Worm (Caenorhabditis elegans) whole organism, L3 larva: ENCODE data around the gene W02G9.4.

Experiments used
- R02D3.7 ChIP-seq: fragments of 150-350 bp; optimal IDR thresholded peaks from 2 replicates; lab custom pipeline; 2014; ENCODE audit warnings: missing biosample characterization, missing genetic modification characterization
- ama-1 ChIP-seq: fragments of 150-350 bp; optimal IDR thresholded peaks from 2 replicates; lab custom pipeline; 2018
- ceh-16 ChIP-seq: sonication (generic microtip); optimal IDR thresholded peaks from 2 replicates; lab custom pipeline; 2017; ENCODE audit warnings: missing biosample characterization, missing genetic modification characterization
- ceh-28 ChIP-seq: fragments of 150-350 bp; optimal IDR thresholded peaks from 2 replicates; lab custom pipeline; 2014; ENCODE audit warnings: missing biosample characterization, missing genetic modification reagents, missing genetic modification characterization
- ceh-82 ChIP-seq: fragments of 150-350 bp; optimal IDR thresholded peaks from 2 replicates; lab custom pipeline; 2014; ENCODE audit warnings: missing biosample characterization, missing genetic modification characterization
- ceh-9 ChIP-seq: sonication (generic microtip); optimal IDR thresholded peaks from 2 replicates; lab custom pipeline; 2018; ENCODE audit warnings: missing biosample characterization, missing genetic modification characterization
- daf-12 ChIP-seq: fragments of 150-350 bp; optimal IDR thresholded peaks from 2 replicates; lab custom pipeline; 2014; ENCODE audit warnings: missing biosample characterization, missing genetic modification reagents, missing genetic modification characterization
- egl-27 ChIP-seq: sonication (generic microtip); optimal IDR thresholded peaks from 4 replicates; lab custom pipeline; 2017; ENCODE audit warnings: missing biosample characterization, missing genetic modification reagents, missing genetic modification characterization
- elt-2 ChIP-seq: sonication (generic microtip); optimal IDR thresholded peaks from 2 replicates; lab custom pipeline; 2016; ENCODE audit warnings: missing genetic modification reagents, mild to moderate bottlenecking, missing genetic modification characterization, missing compliant biosample characterization
- eor-1 ChIP-seq, 2 experiments: fragments of 150-350 bp; optimal IDR thresholded peaks; 2 replicates each; lab custom pipeline; 2014 to 2018; ENCODE audit warnings: missing biosample characterization in 2 of 2, missing genetic modification characterization in 2 of 2
- fkh-10 ChIP-seq: sonication (generic microtip); optimal IDR thresholded peaks from 2 replicates; lab custom pipeline; 2017; ENCODE audit warnings: missing biosample characterization, missing genetic modification reagents, missing genetic modification characterization
- fkh-2 ChIP-seq: fragments of 150-350 bp; optimal IDR thresholded peaks from 2 replicates; lab custom pipeline; 2014; ENCODE audit warnings: missing biosample characterization, missing genetic modification reagents, missing genetic modification characterization
- hmg-11 ChIP-seq: sonication (generic microtip); optimal IDR thresholded peaks from 2 replicates; lab custom pipeline; 2016; ENCODE audit warnings: missing genetic modification characterization, missing compliant biosample characterization
- jun-1 ChIP-seq: fragments of 150-350 bp; optimal IDR thresholded peaks from 2 replicates; lab custom pipeline; 2014; ENCODE audit warnings: missing biosample characterization, missing genetic modification reagents, missing genetic modification characterization
- lin-39 ChIP-seq: fragments of 150-350 bp; optimal IDR thresholded peaks from 2 replicates; lab custom pipeline; 2018; ENCODE audit warnings: missing biosample characterization, missing genetic modification reagents, missing genetic modification characterization
- lsy-12 ChIP-seq: sonication (generic microtip); optimal IDR thresholded peaks from 2 replicates; lab custom pipeline; 2016; ENCODE audit warnings: mild to moderate bottlenecking, missing genetic modification characterization, missing compliant biosample characterization
- mdl-1 ChIP-seq: fragments of 150-350 bp; optimal IDR thresholded peaks from 2 replicates; lab custom pipeline; 2014; ENCODE audit warnings: missing biosample characterization, missing genetic modification characterization
- nfya-1 ChIP-seq: sonication (generic microtip); optimal IDR thresholded peaks from 2 replicates; lab custom pipeline; 2017; ENCODE audit warnings: missing genetic modification characterization, mild to moderate bottlenecking, missing compliant biosample characterization, antibody characterized with exemption, moderate library complexity; ENCODE audit not compliant: insufficient read depth
- nhr-11 ChIP-seq: fragments of 150-350 bp; optimal IDR thresholded peaks from 2 replicates; lab custom pipeline; 2014; ENCODE audit warnings: missing biosample characterization, missing genetic modification characterization
- nhr-12 ChIP-seq: fragments of 150-350 bp; optimal IDR thresholded peaks from 2 replicates; lab custom pipeline; 2014; ENCODE audit warnings: missing biosample characterization, missing genetic modification characterization
- nhr-237 ChIP-seq: fragments of 150-350 bp; optimal IDR thresholded peaks from 2 replicates; lab custom pipeline; 2014; ENCODE audit warnings: missing biosample characterization, missing genetic modification characterization
- nhr-25 ChIP-seq: sonication (generic microtip); optimal IDR thresholded peaks from 2 replicates; lab custom pipeline; 2017; ENCODE audit warnings: missing biosample characterization, missing genetic modification characterization
- nhr-28 ChIP-seq: fragments of 150-350 bp; optimal IDR thresholded peaks from 2 replicates; lab custom pipeline; 2014; ENCODE audit warnings: missing biosample characterization, missing genetic modification characterization
- nhr-43 ChIP-seq: sonication (generic microtip); optimal IDR thresholded peaks from 2 replicates; lab custom pipeline; 2016; ENCODE audit warnings: mild to moderate bottlenecking, missing genetic modification characterization, missing compliant biosample characterization; ENCODE audit not compliant: poor library complexity, severe bottlenecking
- nhr-67 ChIP-seq: fragments of 150-350 bp; optimal IDR thresholded peaks from 2 replicates; lab custom pipeline; 2014; ENCODE audit warnings: missing biosample characterization, missing genetic modification characterization
- nhr-76 ChIP-seq: fragments of 150-350 bp; sonication (generic microtip); optimal IDR thresholded peaks from 5 replicates; lab custom pipeline; 2014; ENCODE audit warnings: missing biosample characterization, missing genetic modification characterization
- nhr-77 ChIP-seq: fragments of 150-350 bp; optimal IDR thresholded peaks from 2 replicates; lab custom pipeline; 2014; ENCODE audit warnings: missing biosample characterization, missing genetic modification characterization
- pha-4 ChIP-seq: fragments of 150-350 bp; optimal IDR thresholded peaks from 2 replicates; lab custom pipeline; 2014; ENCODE audit warnings: missing biosample characterization, missing genetic modification reagents, missing genetic modification characterization
- sea-2 ChIP-seq: fragments of 150-350 bp; sonication (generic microtip); optimal IDR thresholded peaks from 4 replicates; lab custom pipeline; 2014; ENCODE audit warnings: missing biosample characterization, missing genetic modification reagents, missing genetic modification characterization
- skn-1 ChIP-seq: fragments of 150-350 bp; optimal IDR thresholded peaks from 2 replicates; lab custom pipeline; 2014; ENCODE audit warnings: missing biosample characterization, missing genetic modification characterization
- snpc-4 ChIP-seq: fragments of 150-350 bp; optimal IDR thresholded peaks from 2 replicates; lab custom pipeline; 2014; ENCODE audit warnings: missing biosample characterization, missing genetic modification characterization
- unc-62 ChIP-seq: fragments of 150-350 bp; sonication (generic microtip); optimal IDR thresholded peaks from 4 replicates; lab custom pipeline; 2014; ENCODE audit warnings: missing biosample characterization, missing genetic modification reagents, missing genetic modification characterization
- zag-1 ChIP-seq: fragments of 150-350 bp; optimal IDR thresholded peaks from 2 replicates; lab custom pipeline; 2014; ENCODE audit warnings: missing biosample characterization, missing genetic modification characterization
- ztf-4 ChIP-seq: fragments of 150-350 bp; optimal IDR thresholded peaks from 2 replicates; lab custom pipeline; 2014; ENCODE audit warnings: missing biosample characterization, missing genetic modification characterization

The W02G9.4 gene

ce11 chrV:2675692-2676091 lies 9.0 kb downstream of the W02G9.4 start:
- TF ChIP-seq nhr-28 (tag; lab: Kevin White, UChicago) = no peak
- no peak for TF ChIP-seq nhr-67 (tag; lab: Kevin White, UChicago)
- TF ChIP-seq mdl-1 (tag; lab: Kevin White, UChicago) = no peak
- no peak for TF ChIP-seq nfya-1 (tag; lab: Kevin White, UChicago)
- no peak for TF ChIP-seq lin-39
- no peak for TF ChIP-seq snpc-4 (tag; lab: Kevin White, UChicago)
- TF ChIP-seq nhr-237 (tag; lab: Kevin White, UChicago) = no peak
- TF ChIP-seq nhr-77 (tag; lab: Kevin White, UChicago) = no peak
- no peak for TF ChIP-seq nhr-43 (tag; lab: Kevin White, UChicago)
- TF ChIP-seq hmg-11 (tag; lab: Kevin White, UChicago) = no peak
- TF ChIP-seq ceh-28 (tag; lab: Kevin White, UChicago) = no peak
- no peak for TF ChIP-seq ztf-4 (tag; lab: Kevin White, UChicago)

ce11 chrV:2677648-2678047 lies 10.9 kb downstream of the W02G9.4 start:
- TF ChIP-seq hmg-11 (tag; lab: Kevin White, UChicago) (peak; percentile 7), jun-1 (tag; lab: Kevin White, UChicago) (no peak), sea-2 (no peak), nhr-11 (tag; lab: Kevin White, UChicago) (no peak), pha-4 (tag; lab: Kevin White, UChicago) (no peak), nhr-28 (tag; lab: Kevin White, UChicago) (no peak)

ce11 chrV:2683497-2683896 lies 16.8 kb downstream of the W02G9.4 start:
- TF ChIP-seq daf-12 (tag; lab: Kevin White, UChicago) (no peak), lin-39 (no peak), elt-2 (tag; lab: Kevin White, UChicago) (no peak), unc-62 (GFP tag; lab: Kevin White, UChicago) (no peak), sea-2 (no peak)
- TF ChIP-seq, all 47 proteins: peak for 0

- TF ChIP-seq skn-1 = no peak
- no peak for TF ChIP-seq nhr-25
- no peak for TF ChIP-seq snpc-4 (tag; lab: Kevin White, UChicago)
- TF ChIP-seq nhr-67 (tag; lab: Kevin White, UChicago) = no peak
- no peak for TF ChIP-seq fkh-2 (tag; lab: Kevin White, UChicago)
- TF ChIP-seq nfya-1 (tag; lab: Kevin White, UChicago) = no peak
- no peak for TF ChIP-seq ama-1 (lab: Kevin White, UChicago)
- TF ChIP-seq nhr-76 = no peak
- no peak for TF ChIP-seq ceh-9 (tag; lab: Kevin White, UChicago)
Measured at ce11 chrV:2684227-2684626, 17.5 kb downstream of the W02G9.4 start.

ce11 chrV:2688562-2688961 lies 21.9 kb downstream of the W02G9.4 start:
- TF ChIP-seq eor-1 (tag; optimal IDR thresholded peaks at IDR 0.05; lab: Kevin White, UChicago) = no peak
- TF ChIP-seq, all 47 proteins: peak for 0

- TF ChIP-seq pha-4 (tag; lab: Kevin White, UChicago) (no peak), nhr-12 (tag; lab: Kevin White, UChicago) (no peak), egl-27 (tag; lab: Kevin White, UChicago) (no peak), zag-1 (tag; lab: Kevin White, UChicago) (no peak), skn-1 (no peak), hmg-11 (tag; lab: Kevin White, UChicago) (no peak), nhr-77 (tag; lab: Kevin White, UChicago) (no peak), lsy-12 (tag; lab: Kevin White, UChicago) (no peak), ztf-4 (tag; lab: Kevin White, UChicago) (no peak), fkh-10 (GFP tag; lab: Kevin White, UChicago) (no peak), nhr-76 (no peak), nhr-237 (tag; lab: Kevin White, UChicago) (no peak), ceh-16 (tag; lab: Kevin White, UChicago) (no peak), nfya-1 (tag; lab: Kevin White, UChicago) (no peak), snpc-4 (tag; lab: Kevin White, UChicago) (no peak), ceh-82 (tag; lab: Kevin White, UChicago) (no peak), eor-1 (tag; optimal IDR thresholded peaks at IDR 0.05; lab: Kevin White, UChicago) (no peak), R02D3.7 (tag; lab: Kevin White, UChicago) (no peak)
Measured at ce11 chrV:2690478-2690877, 23.8 kb downstream of the W02G9.4 start.
